Fruit fly (Drosophila melanogaster) whole organism, embryonic: Measurements from ENCODE around the gene Prosalpha6.

Source experiments
- B-H2 ChIP-seq: fragments of 200-800 bp; sonication (Bioruptor generic); optimal IDR thresholded peaks from 2 replicates; lab custom pipeline; 2018; ENCODE audit warnings: missing biosample characterization, mild to moderate bottlenecking, missing genetic modification characterization
- BEAF-32 ChIP-seq: fragments of 200-800 bp; sonication (Bioruptor generic); optimal IDR thresholded peaks from 3 replicates; lab custom pipeline; 2017; ENCODE audit warnings: missing biosample characterization, missing genetic modification characterization, mild to moderate bottlenecking, moderate library complexity, missing genetic modification reagents
- Bgb ChIP-seq: fragments of 200-800 bp; sonication (Bioruptor generic); IDR thresholded peaks from 2 replicates; pipeline ENCODE4 v1.3.6; 2022; ENCODE audit warnings: missing biosample characterization, missing genetic modification characterization; ENCODE audit not compliant: partially characterized antibody
- CG10959 ChIP-seq: fragments of 200-800 bp; sonication (Bioruptor generic); IDR thresholded peaks from 2 replicates; pipeline ENCODE4 v1.3.6; 2022; ENCODE audit warnings: missing biosample characterization, missing genetic modification characterization
- CG11696 ChIP-seq: fragments of 200-800 bp; sonication (Bioruptor generic); IDR thresholded peaks from 2 replicates; pipeline ENCODE4 v1.3.6; 2022; ENCODE audit warnings: missing biosample characterization, missing genetic modification characterization
- CG12104 ChIP-seq: fragments of 200-800 bp; sonication (Bioruptor generic); optimal IDR thresholded peaks from 3 replicates; lab custom pipeline; 2016; ENCODE audit warnings: missing biosample characterization, missing genetic modification characterization
- CG12744 ChIP-seq: fragments of 200-800 bp; sonication (Bioruptor generic); optimal IDR thresholded peaks from 2 replicates; lab custom pipeline; 2016; ENCODE audit warnings: missing biosample characterization, missing genetic modification characterization
- CG13296 ChIP-seq: fragments of 200-800 bp; sonication (Bioruptor generic); optimal IDR thresholded peaks from 3 replicates; lab custom pipeline; 2018; ENCODE audit warnings: missing biosample characterization, mild to moderate bottlenecking, missing genetic modification characterization
- CG14860 ChIP-seq: fragments of 200-800 bp; sonication (Bioruptor generic); IDR thresholded peaks from 3 replicates; pipeline ENCODE4 v1.3.6; 2022; ENCODE audit warnings: missing biosample characterization, missing genetic modification characterization; ENCODE audit not compliant: partially characterized antibody
- CG1529 ChIP-seq: fragments of 200-800 bp; sonication (Bioruptor generic); optimal IDR thresholded peaks from 3 replicates; lab custom pipeline; 2018; ENCODE audit warnings: missing biosample characterization, missing genetic modification characterization
- CG15479 ChIP-seq: fragments of 200-800 bp; sonication (Bioruptor generic); optimal IDR thresholded peaks from 3 replicates; lab custom pipeline; 2019; ENCODE audit warnings: missing biosample characterization, mild to moderate bottlenecking, missing genetic modification characterization, moderate library complexity
- CG1603 ChIP-seq: fragments of 200-800 bp; sonication (Bioruptor generic); optimal IDR thresholded peaks from 2 replicates; lab custom pipeline; 2019; ENCODE audit warnings: missing biosample characterization, mild to moderate bottlenecking, missing genetic modification characterization, moderate library complexity
- CG1647 ChIP-seq: fragments of 200-800 bp; sonication (Bioruptor generic); optimal IDR thresholded peaks from 3 replicates; lab custom pipeline; 2016; ENCODE audit warnings: missing biosample characterization, missing genetic modification characterization
- CG16813 ChIP-seq: fragments of 200-800 bp; sonication (Bioruptor generic); IDR thresholded peaks from 3 replicates; pipeline ENCODE4 v1.3.6; 2022; ENCODE audit warnings: missing biosample characterization, missing genetic modification characterization; ENCODE audit not compliant: partially characterized antibody
- CG17361 ChIP-seq: fragments of 200-800 bp; sonication (Bioruptor generic); IDR thresholded peaks from 3 replicates; pipeline ENCODE4 v1.3.6; 2022; ENCODE audit warnings: missing biosample characterization, missing genetic modification characterization
- CG18262 ChIP-seq: fragments of 200-800 bp; optimal IDR thresholded peaks from 3 replicates; lab custom pipeline; 2019; ENCODE audit warnings: missing biosample characterization, mild to moderate bottlenecking, missing genetic modification characterization, moderate library complexity
- CG18764 ChIP-seq: fragments of 200-800 bp; sonication (Bioruptor generic); optimal IDR thresholded peaks from 3 replicates; lab custom pipeline; 2016; ENCODE audit warnings: missing biosample characterization, missing genetic modification characterization
- CG2678 ChIP-seq: fragments of 200-800 bp; sonication (Bioruptor generic); optimal IDR thresholded peaks from 3 replicates; lab custom pipeline; 2019; ENCODE audit warnings: missing biosample characterization, mild to moderate bottlenecking, missing genetic modification characterization, moderate library complexity
- CG31441 ChIP-seq: fragments of 200-800 bp; sonication (Bioruptor generic); IDR thresholded peaks from 2 replicates; pipeline ENCODE4 v1.3.6; 2022; ENCODE audit warnings: missing biosample characterization, missing genetic modification characterization
- CG33213 ChIP-seq: fragments of 200-800 bp; sonication (Bioruptor generic); optimal IDR thresholded peaks from 3 replicates; lab custom pipeline; 2016; ENCODE audit warnings: missing biosample characterization, missing genetic modification characterization
- CG33557 ChIP-seq: fragments of 200-800 bp; sonication (Bioruptor generic); optimal IDR thresholded peaks from 2 replicates; lab custom pipeline; 2019; ENCODE audit warnings: missing biosample characterization, mild to moderate bottlenecking, missing genetic modification characterization, moderate library complexity
- CG34422 ChIP-seq: fragments of 200-800 bp; sonication (Bioruptor generic); IDR thresholded peaks from 3 replicates; pipeline ENCODE4 v1.3.6; 2022; ENCODE audit warnings: missing biosample characterization, missing genetic modification characterization
- CG7556 ChIP-seq: fragments of 200-800 bp; sonication (Bioruptor generic); optimal IDR thresholded peaks from 2 replicates; lab custom pipeline; 2017; ENCODE audit warnings: missing biosample characterization, mild to moderate bottlenecking, missing genetic modification characterization
- CG8281 ChIP-seq: fragments of 200-800 bp; sonication (Bioruptor generic); optimal IDR thresholded peaks from 2 replicates; lab custom pipeline; 2018; ENCODE audit warnings: missing biosample characterization, mild to moderate bottlenecking, missing genetic modification characterization, moderate library complexity
- D19A ChIP-seq: fragments of 200-800 bp; optimal IDR thresholded peaks from 3 replicates; lab custom pipeline; 2019; ENCODE audit warnings: missing biosample characterization, mild to moderate bottlenecking, missing genetic modification characterization, moderate library complexity
- Dll ChIP-seq: fragments of 200-800 bp; sonication (Bioruptor generic); IDR thresholded peaks from 4 replicates; pipeline ENCODE4 v1.3.6; 2022; ENCODE audit warnings: missing biosample characterization, missing genetic modification characterization; ENCODE audit not compliant: partially characterized antibody
- E2f1 ChIP-seq: fragments of 200-800 bp; sonication (Bioruptor generic); IDR thresholded peaks from 2 replicates; pipeline ENCODE4 v1.3.6; 2022; ENCODE audit warnings: missing biosample characterization, missing genetic modification characterization
- Eip74EF ChIP-seq, 2 experiments: fragments of 200-800 bp in 1 of 2; fragments of >200 bp in 1 of 2; sonication (Bioruptor generic) in 1 of 2; optimal IDR thresholded peaks; 2 replicates each; lab custom pipeline; 2017 to 2019; ENCODE audit warnings: missing biosample characterization in 2 of 2, missing genetic modification characterization in 2 of 2, mild to moderate bottlenecking in 1 of 2, moderate library complexity in 1 of 2
- HLH54F ChIP-seq: fragments of 200-800 bp; sonication (Bioruptor generic); optimal IDR thresholded peaks from 3 replicates; lab custom pipeline; 2016; ENCODE audit warnings: missing biosample characterization, missing genetic modification characterization
- Nf-YC ChIP-seq: fragments of 200-800 bp; optimal IDR thresholded peaks from 3 replicates; lab custom pipeline; 2019; ENCODE audit warnings: missing biosample characterization, mild to moderate bottlenecking, missing genetic modification characterization, moderate library complexity
- NfI ChIP-seq: fragments of 200-800 bp; sonication (Bioruptor generic); optimal IDR thresholded peaks from 3 replicates; lab custom pipeline; 2018; ENCODE audit warnings: missing biosample characterization, mild to moderate bottlenecking, missing genetic modification characterization, moderate library complexity
- Six4 ChIP-seq: fragments of 200-800 bp; sonication (Bioruptor generic); optimal IDR thresholded peaks from 2 replicates; lab custom pipeline; 2016; ENCODE audit warnings: missing biosample characterization, missing genetic modification characterization
- Sox102F ChIP-seq: fragments of 200-800 bp; sonication (Bioruptor generic); optimal IDR thresholded peaks from 2 replicates; lab custom pipeline; 2018; ENCODE audit warnings: missing biosample characterization, mild to moderate bottlenecking, missing genetic modification characterization, moderate library complexity
- Spps ChIP-seq: fragments of 200-800 bp; sonication (Bioruptor generic); optimal IDR thresholded peaks from 2 replicates; lab custom pipeline; 2018; ENCODE audit warnings: missing biosample characterization, mild to moderate bottlenecking, missing genetic modification characterization
- Ssrp ChIP-seq: fragments of 200-800 bp; sonication (Bioruptor generic); optimal IDR thresholded peaks from 2 replicates; lab custom pipeline; 2018; ENCODE audit warnings: missing biosample characterization, mild to moderate bottlenecking, missing genetic modification characterization, moderate library complexity
- cad ChIP-seq: fragments of >200 bp; optimal IDR thresholded peaks from 2 replicates; lab custom pipeline; 2017; ENCODE audit warnings: missing biosample characterization, missing genetic modification characterization
- dan ChIP-seq: fragments of 200-800 bp; sonication (Bioruptor generic); IDR thresholded peaks from 2 replicates; pipeline ENCODE4 v1.3.6; 2022; ENCODE audit warnings: missing biosample characterization, missing genetic modification characterization
- dimm ChIP-seq: fragments of 200-800 bp; sonication (Bioruptor generic); IDR thresholded peaks from 2 replicates; pipeline ENCODE4 v1.3.6; 2022; ENCODE audit warnings: missing biosample characterization, missing genetic modification characterization
- gcm ChIP-seq: fragments of 200-800 bp; sonication (Bioruptor generic); optimal IDR thresholded peaks from 2 replicates; lab custom pipeline; 2019; ENCODE audit warnings: missing biosample characterization, mild to moderate bottlenecking, missing genetic modification characterization, moderate library complexity
- hkb ChIP-seq, 2 experiments: fragments of 200-800 bp in 1 of 2; fragments of >200 bp in 1 of 2; sonication (Bioruptor generic) in 1 of 2; IDR thresholded peaks in 1 of 2; optimal IDR thresholded peaks in 1 of 2; 2 replicates each; pipeline versions ENCODE4 v1.3.6 to Lab custom; 2017 to 2022; ENCODE audit warnings: missing biosample characterization in 1 of 2, missing genetic modification characterization in 1 of 2
- jing ChIP-seq: fragments of 200-800 bp; sonication (Bioruptor generic); optimal IDR thresholded peaks from 2 replicates; lab custom pipeline; 2018; ENCODE audit warnings: missing biosample characterization, mild to moderate bottlenecking, missing genetic modification characterization
- knrl ChIP-seq: fragments of 200-800 bp; sonication (Bioruptor generic); IDR thresholded peaks from 3 replicates; pipeline ENCODE4 v1.3.6; 2022; ENCODE audit warnings: missing biosample characterization, missing genetic modification characterization; ENCODE audit not compliant: partially characterized antibody
- phol ChIP-seq: fragments of 200-800 bp; sonication (Bioruptor generic); optimal IDR thresholded peaks from 3 replicates; lab custom pipeline; 2018; ENCODE audit warnings: missing biosample characterization, mild to moderate bottlenecking, missing genetic modification characterization, moderate library complexity
- repo ChIP-seq: fragments of 200-800 bp; sonication (Bioruptor generic); optimal IDR thresholded peaks from 2 replicates; lab custom pipeline; 2016; ENCODE audit warnings: missing biosample characterization, missing genetic modification characterization
- salm ChIP-seq: fragments of 200-800 bp; sonication (Bioruptor generic); optimal IDR thresholded peaks from 2 replicates; lab custom pipeline; 2018; ENCODE audit warnings: missing biosample characterization, mild to moderate bottlenecking, missing genetic modification characterization
- sim ChIP-seq: fragments of 200-800 bp; sonication (Bioruptor generic); IDR thresholded peaks from 2 replicates; pipeline ENCODE4 v1.3.6; 2022; ENCODE audit warnings: missing biosample characterization, missing genetic modification characterization
- stc ChIP-seq: fragments of 200-800 bp; sonication (Bioruptor generic); IDR thresholded peaks from 2 replicates; pipeline ENCODE4 v1.3.6; 2022; ENCODE audit warnings: missing biosample characterization, missing genetic modification characterization
- tio ChIP-seq: fragments of 200-800 bp; sonication (Bioruptor generic); optimal IDR thresholded peaks from 2 replicates; lab custom pipeline; 2017; ENCODE audit warnings: missing biosample characterization, missing genetic modification characterization, inconsistent platforms
- zen ChIP-seq: fragments of 200-800 bp; sonication (Bioruptor generic); optimal IDR thresholded peaks from 3 replicates; lab custom pipeline; 2018; ENCODE audit warnings: missing biosample characterization, mild to moderate bottlenecking, missing genetic modification characterization, moderate library complexity

Gene Prosalpha6

dm6 chr2L:10232152-10232816 lies 11.1 kb downstream of the Prosalpha6 start, which contains the start of gene eEF1delta (continued):
- TF ChIP-seq Dll (GFP tag; lab: Robert Waterston, UW) (0 out of 4 replicates have a peak, but pooled peaks have one; percentile 21), Ssrp (tag; lab: Kevin White, UChicago) (no peak), CG31441 (GFP tag; lab: Robert Waterston, UW) (no peak), Bgb (GFP tag; lab: Robert Waterston, UW) (0 out of 2 replicates have a peak, but pooled peaks have one; percentile 39), dimm (GFP tag; lab: Robert Waterston, UW) (no peak), CG16813 (GFP tag; lab: Robert Waterston, UW) (peak; percentile 51; the same call in 2 of the 3 replicates), Eip74EF (GFP tag; optimal IDR thresholded peaks at IDR 0.05; lab: Kevin White, UChicago) (no peak), CG2678 (tag; lab: Kevin White, UChicago) (no peak), CG7556 (GFP tag; lab: Kevin White, UChicago) (no peak), tio (GFP tag; lab: Kevin White, UChicago) (no peak), phol (peak; percentile 44), CG33557 (GFP tag; lab: Kevin White, UChicago) (no peak), CG8281 (no peak), HLH54F (GFP tag; lab: Kevin White, UChicago) (no peak), CG14860 (GFP tag; lab: Robert Waterston, UW) (no peak), CG1529 (GFP tag; lab: Kevin White, UChicago) (no peak), Spps (tag; lab: Kevin White, UChicago) (no peak), CG18262 (no peak), CG12104 (GFP tag; lab: Kevin White, UChicago) (no peak), CG13296 (no peak), B-H2 (GFP tag; lab: Kevin White, UChicago) (no peak), Six4 (GFP tag; lab: Kevin White, UChicago) (no peak), jing (GFP tag; lab: Kevin White, UChicago) (no peak), zen (tag; lab: Kevin White, UChicago) (no peak), gcm (GFP tag; lab: Kevin White, UChicago) (no peak), Sox102F (GFP tag; lab: Kevin White, UChicago) (no peak), dan (GFP tag; lab: Robert Waterston, UW) (no peak), hkb (optimal IDR thresholded peaks at IDR 0.05; lab: Kevin White, UChicago) (no peak), hkb (GFP tag; IDR thresholded peaks at IDR 0.05; lab: Robert Waterston, UW) (no peak), CG18764 (no peak), CG17361 (GFP tag; lab: Robert Waterston, UW) (no peak; the same call in 2 of the 3 replicates), sim (GFP tag; lab: Robert Waterston, UW) (no peak), CG1647 (GFP tag; lab: Kevin White, UChicago) (no peak), CG15479 (GFP tag; lab: Kevin White, UChicago) (peak; percentile 45), repo (GFP tag; lab: Kevin White, UChicago) (no peak), CG11696 (GFP tag; lab: Robert Waterston, UW) (no peak), CG1603 (tag; lab: Kevin White, UChicago) (peak; percentile 99), Nf-YC (tag; lab: Kevin White, UChicago) (no peak), CG34422 (GFP tag; lab: Robert Waterston, UW) (peak; percentile 37; the same call in 1 of the 3 replicates), CG12744 (GFP tag; lab: Kevin White, UChicago) (no peak), D19A (tag; lab: Kevin White, UChicago) (no peak), CG33213 (GFP tag; lab: Kevin White, UChicago) (no peak), NfI (no peak), E2f1 (no peak), knrl (GFP tag; lab: Robert Waterston, UW) (0 out of 3 replicates have a peak, but pooled peaks have one; percentile 25), BEAF-32 (GFP tag; lab: Kevin White, UChicago) (peak; percentile 56), cad (GFP tag; lab: Kevin White, UChicago) (no peak), CG10959 (GFP tag; lab: Robert Waterston, UW) (no peak), stc (no peak), salm (no peak)
